Worm (Caenorhabditis elegans) whole organism, L4 larva: ENCODE results near the gene tpst-1.

Experiments
- D1046.2 ChIP-seq: fragments of 200-800 bp; sonication (Bioruptor generic); IDR thresholded peaks from 2 replicates; pipeline ENCODE4 v1.3.6; 2022; ENCODE audit warnings: missing genetic modification characterization, missing compliant biosample characterization
- T20F7.1 ChIP-seq: fragments of 200-800 bp; sonication (Bioruptor generic); optimal IDR thresholded peaks from 2 replicates; lab custom pipeline; 2018; ENCODE audit warnings: mild to moderate bottlenecking, missing genetic modification characterization, missing compliant biosample characterization
- T26A8.4 ChIP-seq: fragments of 200-800 bp; sonication (Bioruptor generic); IDR thresholded peaks from 2 replicates; pipeline ENCODE4 v1.3.6; 2022; ENCODE audit warnings: missing genetic modification characterization, missing compliant biosample characterization
- Y105C5A.15 ChIP-seq: fragments of 200-800 bp; sonication (Bioruptor generic); IDR thresholded peaks from 2 replicates; pipeline ENCODE4 v1.3.6; 2022; ENCODE audit warnings: missing genetic modification characterization, missing compliant biosample characterization
- Y48G9A.11 ChIP-seq: fragments of 200-800 bp; sonication (Bioruptor generic); IDR thresholded peaks from 2 replicates; pipeline ENCODE4 v1.3.6; 2022; ENCODE audit warnings: missing genetic modification reagents, missing genetic modification characterization, missing compliant biosample characterization
- ceh-28 ChIP-seq: fragments of 150-350 bp; optimal IDR thresholded peaks from 2 replicates; lab custom pipeline; 2014; ENCODE audit warnings: missing biosample characterization, missing genetic modification reagents, missing genetic modification characterization
- ceh-44 ChIP-seq: fragments of 200-800 bp; sonication (Bioruptor generic); IDR thresholded peaks from 2 replicates; pipeline ENCODE4 v1.3.6; 2022; ENCODE audit warnings: missing genetic modification reagents, missing genetic modification characterization, missing compliant biosample characterization
- ctbp-1 ChIP-seq: fragments of 200-800 bp; sonication (Bioruptor generic); IDR thresholded peaks from 2 replicates; pipeline ENCODE4 v1.3.6; 2022; ENCODE audit warnings: missing genetic modification reagents, missing genetic modification characterization, missing compliant biosample characterization
- daf-12 ChIP-seq: fragments of 150-350 bp; optimal IDR thresholded peaks from 2 replicates; lab custom pipeline; 2014; ENCODE audit warnings: missing biosample characterization, missing genetic modification reagents, missing genetic modification characterization
- daf-8 ChIP-seq: fragments of 200-800 bp; sonication (Bioruptor generic); IDR thresholded peaks from 2 replicates; pipeline ENCODE4 v1.3.6; 2022; ENCODE audit warnings: missing genetic modification characterization, missing compliant biosample characterization
- dmd-6 ChIP-seq: fragments of 200-800 bp; sonication (Bioruptor generic); IDR thresholded peaks from 2 replicates; pipeline ENCODE4 v1.3.6; 2022; ENCODE audit warnings: missing genetic modification reagents, missing genetic modification characterization, missing compliant biosample characterization
- dmd-9 ChIP-seq: fragments of 200-800 bp; sonication (Bioruptor generic); IDR thresholded peaks from 2 replicates; pipeline ENCODE4 v1.3.6; 2022; ENCODE audit warnings: missing genetic modification reagents, missing genetic modification characterization, missing compliant biosample characterization
- dpl-1 ChIP-seq: fragments of 150-350 bp; optimal IDR thresholded peaks from 2 replicates; lab custom pipeline; 2014; ENCODE audit warnings: missing biosample characterization, missing genetic modification reagents, missing genetic modification characterization
- duxl-1 ChIP-seq: sonication (generic microtip); optimal IDR thresholded peaks from 2 replicates; lab custom pipeline; 2016; ENCODE audit warnings: mild to moderate bottlenecking, missing genetic modification characterization, moderate library complexity, missing compliant biosample characterization; ENCODE audit not compliant: poor library complexity
- egl-27 ChIP-seq: sonication (generic microtip); optimal IDR thresholded peaks from 3 replicates; lab custom pipeline; 2017; ENCODE audit warnings: missing biosample characterization, missing genetic modification reagents, missing genetic modification characterization
- egl-43 ChIP-seq: fragments of 200-800 bp; sonication (Bioruptor generic); IDR thresholded peaks from 2 replicates; pipeline ENCODE4 v1.3.6; 2022; ENCODE audit warnings: missing genetic modification reagents, missing genetic modification characterization, missing compliant biosample characterization
- hif-1 ChIP-seq, 2 experiments: sonication (generic microtip); optimal IDR thresholded peaks; 2 replicates each; lab custom pipeline; 2016 to 2017; ENCODE audit warnings: missing compliant biosample characterization in 2 of 2, missing genetic modification characterization in 2 of 2, missing genetic modification reagents in 2 of 2, missing genotype in 2 of 2, mild to moderate bottlenecking in 1 of 2
- hmg-1.1 ChIP-seq: fragments of 200-800 bp; sonication (Bioruptor generic); IDR thresholded peaks from 2 replicates; pipeline ENCODE4 v1.3.6; 2022; ENCODE audit warnings: missing genetic modification reagents, missing genetic modification characterization, missing compliant biosample characterization
- jun-1 ChIP-seq: fragments of 150-350 bp; optimal IDR thresholded peaks from 2 replicates; lab custom pipeline; 2014; ENCODE audit warnings: missing biosample characterization, missing genetic modification reagents, missing genetic modification characterization
- lim-7 ChIP-seq: fragments of 200-800 bp; sonication (Bioruptor generic); IDR thresholded peaks from 2 replicates; pipeline ENCODE4 v1.3.6; 2022; ENCODE audit warnings: missing genetic modification characterization, missing compliant biosample characterization
- lin-1 ChIP-seq: fragments of 200-800 bp; sonication (Bioruptor generic); IDR thresholded peaks from 2 replicates; pipeline ENCODE4 v1.3.6; 2022; ENCODE audit warnings: missing genetic modification reagents, missing genetic modification characterization, missing compliant biosample characterization
- lin-15B ChIP-seq: fragments of 150-350 bp; sonication (generic microtip); optimal IDR thresholded peaks from 3 replicates; lab custom pipeline; 2014; ENCODE audit warnings: missing biosample characterization, missing genetic modification characterization
- lin-38 ChIP-seq: fragments of 200-800 bp; sonication (Bioruptor generic); IDR thresholded peaks from 2 replicates; pipeline ENCODE4 v1.3.6; 2022; ENCODE audit warnings: missing genetic modification reagents, missing genetic modification characterization, missing compliant biosample characterization
- lir-3 ChIP-seq: sonication (generic microtip); optimal IDR thresholded peaks from 2 replicates; lab custom pipeline; 2016; ENCODE audit warnings: mild to moderate bottlenecking, missing genetic modification characterization, missing compliant biosample characterization
- madf-5 ChIP-seq, 2 experiments: fragments of 200-800 bp; sonication (Bioruptor generic); IDR thresholded peaks; 2 replicates each; pipeline ENCODE4 v1.3.6; 2022; ENCODE audit warnings: missing compliant biosample characterization in 2 of 2, missing genetic modification characterization in 2 of 2
- madf-9 ChIP-seq: fragments of 200-800 bp; sonication (Bioruptor generic); conservative IDR thresholded peaks from 2 replicates; pipeline ENCODE4 v1.3.6; 2022; ENCODE audit warnings: missing genetic modification reagents, missing genetic modification characterization, missing compliant biosample characterization
- mdl-1 ChIP-seq, 2 experiments: fragments of 150-350 bp in 1 of 2; sonication (generic microtip) in 1 of 2; optimal IDR thresholded peaks; 2 replicates each; lab custom pipeline; 2014 to 2017; ENCODE audit warnings: missing biosample characterization in 2 of 2, missing genetic modification characterization in 2 of 2
- mdt-29 ChIP-seq: fragments of 200-800 bp; sonication (Bioruptor generic); IDR thresholded peaks from 2 replicates; pipeline ENCODE4 v1.3.6; 2022; ENCODE audit warnings: missing genetic modification reagents, missing genetic modification characterization, missing compliant biosample characterization
- mes-2 ChIP-seq: sonication (generic microtip); optimal IDR thresholded peaks from 2 replicates; lab custom pipeline; 2016; ENCODE audit warnings: missing genotype, mild to moderate bottlenecking, missing genetic modification characterization, missing compliant biosample characterization; ENCODE audit not compliant: poor library complexity, severe bottlenecking
- nhr-111 ChIP-seq: fragments of 200-800 bp; sonication (Bioruptor generic); optimal IDR thresholded peaks from 2 replicates; lab custom pipeline; 2018; ENCODE audit warnings: mild to moderate bottlenecking, missing genetic modification characterization, missing compliant biosample characterization
- nhr-237 ChIP-seq: sonication (generic microtip); optimal IDR thresholded peaks from 2 replicates; lab custom pipeline; 2017; ENCODE audit warnings: missing biosample characterization, missing genetic modification characterization
- nhr-25 ChIP-seq: sonication (generic microtip); optimal IDR thresholded peaks from 2 replicates; lab custom pipeline; 2017; ENCODE audit warnings: missing genetic modification characterization, mild to moderate bottlenecking, missing compliant biosample characterization, antibody characterized with exemption, moderate library complexity, borderline replicate concordance; ENCODE audit not compliant: insufficient read depth
- nhr-48 ChIP-seq: sonication (generic microtip); optimal IDR thresholded peaks from 2 replicates; lab custom pipeline; 2016; ENCODE audit warnings: mild to moderate bottlenecking, missing genetic modification characterization, missing compliant biosample characterization
- nhr-6 ChIP-seq: fragments of 150-350 bp; optimal IDR thresholded peaks from 2 replicates; lab custom pipeline; 2014; ENCODE audit warnings: missing biosample characterization, missing genetic modification characterization
- nhr-76 ChIP-seq: fragments of 150-350 bp; optimal IDR thresholded peaks from 2 replicates; lab custom pipeline; 2014; ENCODE audit warnings: missing biosample characterization, missing genetic modification characterization
- pha-4 ChIP-seq, 2 experiments: fragments of 150-350 bp in 1 of 2; fragments of 200-800 bp in 1 of 2; sonication (Bioruptor generic) in 1 of 2; IDR thresholded peaks in 1 of 2; optimal IDR thresholded peaks in 1 of 2; 2 replicates each; pipeline versions ENCODE4 v1.3.6 to Lab custom; 2014 to 2022; ENCODE audit warnings: missing genetic modification characterization in 2 of 2, missing genetic modification reagents in 2 of 2, missing biosample characterization in 1 of 2, missing compliant biosample characterization in 1 of 2
- pqm-1 ChIP-seq: sonication (generic microtip); optimal IDR thresholded peaks from 2 replicates; lab custom pipeline; 2017; ENCODE audit warnings: missing biosample characterization, missing genetic modification characterization
- spr-3 ChIP-seq: fragments of 200-800 bp; sonication (Bioruptor generic); optimal IDR thresholded peaks from 2 replicates; lab custom pipeline; 2018; ENCODE audit warnings: mild to moderate bottlenecking, missing genetic modification characterization, missing compliant biosample characterization
- vab-7 ChIP-seq: fragments of 200-800 bp; sonication (Bioruptor generic); IDR thresholded peaks from 2 replicates; pipeline ENCODE4 v1.3.6; 2022; ENCODE audit warnings: missing genetic modification reagents, missing genetic modification characterization, missing compliant biosample characterization
- zfp-2 ChIP-seq: sonication (generic microtip); optimal IDR thresholded peaks from 2 replicates; lab custom pipeline; 2016; ENCODE audit warnings: mild to moderate bottlenecking, missing genetic modification characterization, missing compliant biosample characterization
- zip-2 ChIP-seq: fragments of 150-350 bp; optimal IDR thresholded peaks from 2 replicates; lab custom pipeline; 2014; ENCODE audit warnings: missing biosample characterization, missing genetic modification characterization
- ztf-11 ChIP-seq: fragments of 150-350 bp; optimal IDR thresholded peaks from 2 replicates; lab custom pipeline; 2014; ENCODE audit warnings: missing biosample characterization, missing genetic modification characterization

tpst-1 gene

ce11 chrIII:12608220-12608958 lies 53.7 kb downstream of the tpst-1 start, which contains the start of gene epc-1 (continued):
- peak; percentile 75 for TF ChIP-seq pha-4 (GFP tag; IDR thresholded peaks at IDR 0.05; lab: Robert Waterston, UW)
- TF ChIP-seq pha-4 (tag; optimal IDR thresholded peaks at IDR 0.05; lab: Kevin White, UChicago): no peak
- TF ChIP-seq hif-1 (tag; optimal IDR thresholded peaks at IDR 0.05; lab: Kevin White, UChicago): peak; percentile 9 to 91
- TF ChIP-seq madf-9 (GFP tag; lab: Robert Waterston, UW): peak; percentile 66; the same call in 1 of the 2 replicates
- TF ChIP-seq nhr-237 (tag; lab: Kevin White, UChicago): no peak
- TF ChIP-seq nhr-76: no peak
- TF ChIP-seq duxl-1 (tag; lab: Kevin White, UChicago): peak; percentile 34
- peak; percentile 77 for TF ChIP-seq nhr-25 (tag; lab: Kevin White, UChicago)
- TF ChIP-seq D1046.2 (GFP tag; lab: Robert Waterston, UW): no peak
- peak; percentile 36 for TF ChIP-seq ceh-28 (tag; lab: Kevin White, UChicago)

- TF ChIP-seq madf-5 (GFP tag; IDR thresholded peaks at IDR 0.05; lab: Robert Waterston, UW): no peak
- peak; percentile 17; the same call in 1 of the 2 replicates for TF ChIP-seq ctbp-1
- no peak for TF ChIP-seq spr-3 (GFP tag; lab: Kevin White, UChicago)
- peak; percentile 46; the same call in 1 of the 2 replicates for TF ChIP-seq mdt-29 (GFP tag; lab: Robert Waterston, UW)
- peak; percentile 13; the same call in 1 of the 2 replicates for TF ChIP-seq lin-38
- TF ChIP-seq jun-1 (tag; lab: Kevin White, UChicago): no peak
- TF ChIP-seq lir-3 (tag; lab: Kevin White, UChicago): no peak
- TF ChIP-seq nhr-48 (tag; lab: Kevin White, UChicago): no peak
- no peak for TF ChIP-seq lin-15B (tag; lab: Kevin White, UChicago)
- TF ChIP-seq Y48G9A.11: peak; percentile 67
- TF ChIP-seq pha-4 (GFP tag; IDR thresholded peaks at IDR 0.05; lab: Robert Waterston, UW): 0 out of 2 replicates have a peak, but pooled peaks have one; percentile 18
- TF ChIP-seq pha-4 (tag; optimal IDR thresholded peaks at IDR 0.05; lab: Kevin White, UChicago): no peak
- no peak for TF ChIP-seq pqm-1
- TF ChIP-seq Y105C5A.15 (GFP tag; lab: Robert Waterston, UW): 0 out of 2 replicates have a peak, but pooled peaks have one; percentile 5
- TF ChIP-seq egl-43 (GFP tag; lab: Robert Waterston, UW): 0 out of 2 replicates have a peak, but pooled peaks have one; percentile 3
- TF ChIP-seq nhr-25 (tag; lab: Kevin White, UChicago): no peak
- TF ChIP-seq lin-1 (GFP tag; lab: Robert Waterston, UW): no peak
- TF ChIP-seq nhr-6 (tag; lab: Kevin White, UChicago): no peak
- no peak for TF ChIP-seq daf-12 (tag; lab: Kevin White, UChicago)
- TF ChIP-seq T20F7.1 (GFP tag; lab: Kevin White, UChicago): no peak
- TF ChIP-seq dmd-9: no peak
- no peak for TF ChIP-seq mdl-1 (tag; optimal IDR thresholded peaks at IDR 0.05; lab: Kevin White, UChicago)
- TF ChIP-seq T26A8.4: peak; percentile 35; the same call in 1 of the 2 replicates
- no peak for TF ChIP-seq mes-2 (tag; lab: Kevin White, UChicago)
- no peak for TF ChIP-seq ceh-44
- no peak for TF ChIP-seq zfp-2
- no peak for TF ChIP-seq hmg-1.1 (GFP tag; lab: Robert Waterston, UW)
- TF ChIP-seq vab-7 (GFP tag; lab: Robert Waterston, UW): peak; percentile 15; the same call in 1 of the 2 replicates
- no peak for TF ChIP-seq daf-8 (GFP tag; lab: Robert Waterston, UW)
- TF ChIP-seq lim-7 (GFP tag; lab: Robert Waterston, UW): no peak
- TF ChIP-seq ztf-11 (tag; lab: Kevin White, UChicago): no peak
- peak in 1 of 2 experiments; percentile 5 for TF ChIP-seq hif-1 (tag; optimal IDR thresholded peaks at IDR 0.05; lab: Kevin White, UChicago)
- TF ChIP-seq dmd-6 (GFP tag; lab: Robert Waterston, UW): no peak
- no peak for TF ChIP-seq dpl-1 (GFP tag; lab: Kevin White, UChicago)
- no peak for TF ChIP-seq zip-2 (tag; lab: Kevin White, UChicago)
- no peak for TF ChIP-seq egl-27 (tag; lab: Kevin White, UChicago)
- no peak for TF ChIP-seq nhr-111
Measured at ce11 chrIII:12607302-12607701, 54.8 kb downstream of the tpst-1 start.
